Worm (Caenorhabditis elegans): ENCODE results near the gene K07B1.4.

Gene K07B1.4

ce11 chrV:9329245-9329979 is 642 bp downstream of the K07B1.4 start:
- TF ChIP-seq med-1 (GFP tag; optimal IDR thresholded peaks at IDR 0.05; ENCODE audit: insufficient read depth): no peak
- TF ChIP-seq ztf-29 (GFP tag; IDR thresholded peaks at IDR 0.05): no peak
- no peak for TF ChIP-seq T22C8.4 (GFP tag; IDR thresholded peaks at IDR 0.05)
- no peak for TF ChIP-seq ztf-23 (GFP tag; IDR thresholded peaks at IDR 0.05)
- no peak for TF ChIP-seq cog-1 (tag; optimal IDR thresholded peaks at IDR 0.05)
- no peak for TF ChIP-seq ref-1 (GFP tag; conservative IDR thresholded peaks at IDR 0.05)
- TF ChIP-seq tab-1 (GFP tag; IDR thresholded peaks at IDR 0.05): no peak
- no peak for TF ChIP-seq klf-2 (GFP tag; conservative IDR thresholded peaks at IDR 0.05)
- no peak for TF ChIP-seq flt-1 (GFP tag; IDR thresholded peaks at IDR 0.05)

DNA sequence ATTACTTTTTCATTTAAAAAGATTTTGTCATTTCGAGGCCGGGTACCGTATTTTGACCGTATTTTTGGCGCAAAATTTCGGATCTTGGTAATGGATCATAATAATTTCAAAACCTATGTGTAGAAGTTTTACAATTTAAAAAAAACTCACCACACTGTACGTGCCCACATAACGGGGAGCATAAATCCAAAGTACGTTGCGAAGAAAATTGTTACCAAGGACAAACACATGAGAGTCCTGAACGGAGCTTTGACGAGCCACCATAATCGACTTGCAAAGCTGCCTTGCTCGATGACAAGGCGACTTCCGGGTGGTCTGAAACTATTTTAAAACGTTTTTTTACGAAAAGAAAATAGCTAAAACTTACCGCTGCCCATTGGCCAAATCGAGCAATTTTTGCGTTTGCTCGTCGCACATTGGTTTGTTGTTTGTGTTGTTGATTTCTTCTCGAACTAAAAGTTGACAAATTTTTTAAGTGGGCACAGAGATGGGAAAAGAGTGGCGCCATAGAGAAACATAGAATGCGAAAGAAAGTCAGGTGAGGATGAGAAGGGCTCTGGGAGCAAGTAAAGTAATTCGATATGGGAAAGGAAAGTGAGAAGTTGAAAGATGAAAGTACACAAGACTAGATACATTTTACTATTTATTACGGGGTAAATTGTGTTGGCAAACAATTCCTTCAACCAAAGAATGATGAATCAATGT is 4.0 kb downstream of the K07B1.4 start:
- TF ChIP-seq ztf-29 (GFP tag; IDR thresholded peaks at IDR 0.05): no peak
- TF ChIP-seq ztf-23 (GFP tag; IDR thresholded peaks at IDR 0.05): no peak
- no peak for TF ChIP-seq med-1 (GFP tag; optimal IDR thresholded peaks at IDR 0.05; ENCODE audit: insufficient read depth)
- no peak for TF ChIP-seq klf-2 (GFP tag; conservative IDR thresholded peaks at IDR 0.05)
- TF ChIP-seq cog-1 (tag; optimal IDR thresholded peaks at IDR 0.05): no peak
- TF ChIP-seq T22C8.4 (GFP tag; IDR thresholded peaks at IDR 0.05): no peak

- TF ChIP-seq tab-1 (GFP tag; IDR thresholded peaks at IDR 0.05) (no peak), ztf-23 (GFP tag; IDR thresholded peaks at IDR 0.05) (no peak), klf-2 (GFP tag; conservative IDR thresholded peaks at IDR 0.05) (no peak), T22C8.4 (GFP tag; IDR thresholded peaks at IDR 0.05) (no peak), ztf-29 (GFP tag; IDR thresholded peaks at IDR 0.05) (no peak), flt-1 (GFP tag; IDR thresholded peaks at IDR 0.05) (no peak), cog-1 (tag; optimal IDR thresholded peaks at IDR 0.05) (no peak), med-1 (GFP tag; optimal IDR thresholded peaks at IDR 0.05; ENCODE audit: insufficient read depth) (no peak), ref-1 (GFP tag; conservative IDR thresholded peaks at IDR 0.05) (no peak)
Measured at ce11 chrV:9333316-9334048, 4.7 kb downstream of the K07B1.4 start, which contains the start of gene acl-14. acl-14 (minus strand) TSS chrV:9333631.

- no peak for TF ChIP-seq tab-1 (GFP tag; IDR thresholded peaks at IDR 0.05)
- no peak for TF ChIP-seq med-1 (GFP tag; optimal IDR thresholded peaks at IDR 0.05; ENCODE audit: insufficient read depth)
- TF ChIP-seq klf-2 (GFP tag; conservative IDR thresholded peaks at IDR 0.05): no peak
- TF ChIP-seq ztf-23 (GFP tag; IDR thresholded peaks at IDR 0.05): no peak
- TF ChIP-seq flt-1 (GFP tag; IDR thresholded peaks at IDR 0.05): no peak
- 0 out of 2 replicates have a peak, but pooled peaks have one; percentile 3 for TF ChIP-seq ztf-29 (GFP tag; IDR thresholded peaks at IDR 0.05)
Measured at ce11 chrV:9334216-9334615, 5.4 kb downstream of the K07B1.4 start, which contains the start of gene ucp-4. ucp-4 (plus strand) TSS chrV:9334298.

ce11 chrV:9336462-9336861 is 7.7 kb downstream of the K07B1.4 start, which contains the start of gene coq-6:
coq-6 (plus strand) TSS chrV:9336762.
- no peak for TF ChIP-seq ztf-29 (GFP tag; IDR thresholded peaks at IDR 0.05)
- TF ChIP-seq cog-1 (tag; optimal IDR thresholded peaks at IDR 0.05): no peak
- no peak for TF ChIP-seq ztf-23 (GFP tag; IDR thresholded peaks at IDR 0.05)
- TF ChIP-seq ref-1 (GFP tag; conservative IDR thresholded peaks at IDR 0.05): no peak
- TF ChIP-seq T22C8.4 (GFP tag; IDR thresholded peaks at IDR 0.05): no peak
- TF ChIP-seq tab-1 (GFP tag; IDR thresholded peaks at IDR 0.05): no peak
- TF ChIP-seq flt-1 (GFP tag; IDR thresholded peaks at IDR 0.05): no peak
- TF ChIP-seq med-1 (GFP tag; optimal IDR thresholded peaks at IDR 0.05; ENCODE audit: insufficient read depth): no peak
- no peak for TF ChIP-seq klf-2 (GFP tag; conservative IDR thresholded peaks at IDR 0.05)

- TF ChIP-seq T22C8.4 (GFP tag; IDR thresholded peaks at IDR 0.05) (no peak), ztf-29 (GFP tag; IDR thresholded peaks at IDR 0.05) (no peak), tab-1 (GFP tag; IDR thresholded peaks at IDR 0.05) (no peak), cog-1 (tag; optimal IDR thresholded peaks at IDR 0.05) (no peak), flt-1 (GFP tag; IDR thresholded peaks at IDR 0.05) (no peak), ref-1 (GFP tag; conservative IDR thresholded peaks at IDR 0.05) (no peak), med-1 (GFP tag; optimal IDR thresholded peaks at IDR 0.05; ENCODE audit: insufficient read depth) (no peak), ztf-23 (GFP tag; IDR thresholded peaks at IDR 0.05) (no peak), klf-2 (GFP tag; conservative IDR thresholded peaks at IDR 0.05) (no peak)
Measured at ce11 chrV:9338452-9338851, 9.7 kb downstream of the K07B1.4 start.

DNA sequence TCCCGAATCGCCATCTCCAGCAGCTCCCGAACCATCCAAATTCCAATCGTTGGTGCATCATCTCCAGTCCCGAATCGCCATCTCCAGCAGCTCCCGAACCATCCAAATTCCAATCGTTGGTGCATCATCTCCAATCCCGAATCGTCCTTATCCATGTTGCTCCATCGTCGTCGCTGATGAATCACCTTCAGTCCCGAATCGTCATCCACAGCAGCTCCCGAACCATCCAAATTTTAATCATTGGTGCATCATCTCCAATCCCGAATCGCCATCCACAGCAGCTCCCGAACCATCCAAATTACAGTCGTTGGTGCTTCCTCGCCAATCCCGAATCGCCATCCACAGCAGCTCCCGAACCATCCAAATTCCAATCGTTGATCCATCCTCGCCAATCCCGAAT is 10.5 kb downstream of the K07B1.4 start:
- TF ChIP-seq klf-2 (GFP tag; conservative IDR thresholded peaks at IDR 0.05) (0 out of 2 replicates have a peak, but pooled peaks have one; percentile 15), ztf-23 (GFP tag; IDR thresholded peaks at IDR 0.05) (0 out of 2 replicates have a peak, but pooled peaks have one; percentile 8)

ce11 chrV:9340318-9340717 is 11.5 kb downstream of the K07B1.4 start:
- 0 out of 2 replicates have a peak, but pooled peaks have one; percentile 8 for TF ChIP-seq tab-1 (GFP tag; IDR thresholded peaks at IDR 0.05)
- no peak for TF ChIP-seq ref-1 (GFP tag; conservative IDR thresholded peaks at IDR 0.05)

- peak; percentile 49 for TF ChIP-seq ztf-23 (GFP tag; IDR thresholded peaks at IDR 0.05)
- TF ChIP-seq klf-2 (GFP tag; conservative IDR thresholded peaks at IDR 0.05): 0 out of 2 replicates have a peak, but pooled peaks have one; percentile 50
- peak; percentile 62; the same call in 1 of the 2 replicates for TF ChIP-seq flt-1 (GFP tag; IDR thresholded peaks at IDR 0.05)
Measured at ce11 chrV:9341814-9342213, 13.0 kb downstream of the K07B1.4 start.

Data from whole organism, midembryonic.